Worm (Caenorhabditis elegans) whole organism, mixed stage, embryonic: ENCODE results near the gene C50C3.19.

Experiments
- ces-1 ChIP-seq: fragments of 150-350 bp; optimal IDR thresholded peaks from 2 replicates; lab custom pipeline; 2014; ENCODE audit warnings: missing biosample characterization, missing genetic modification reagents, missing genetic modification characterization
- drap-1 ChIP-seq: fragments of 200-800 bp; sonication (Bioruptor generic); optimal IDR thresholded peaks from 3 replicates; lab custom pipeline; 2018; ENCODE audit warnings: mild to moderate bottlenecking, missing genetic modification characterization, missing compliant biosample characterization
- hlh-1 ChIP-seq: fragments of 150-350 bp; optimal IDR thresholded peaks from 2 replicates; lab custom pipeline; 2014; ENCODE audit warnings: missing biosample characterization, missing genetic modification reagents, missing genetic modification characterization
- lin-13 ChIP-seq: fragments of 150-350 bp; optimal IDR thresholded peaks from 2 replicates; lab custom pipeline; 2014; ENCODE audit warnings: missing biosample characterization, missing genetic modification characterization
- mep-1 ChIP-seq: fragments of 150-350 bp; optimal IDR thresholded peaks from 2 replicates; lab custom pipeline; 2017; ENCODE audit warnings: missing biosample characterization, missing genetic modification reagents, missing genetic modification characterization, inconsistent platforms
- nhr-28 ChIP-seq: fragments of 150-350 bp; optimal IDR thresholded peaks from 2 replicates; lab custom pipeline; 2014; ENCODE audit warnings: missing biosample characterization, missing genetic modification characterization
- pha-4 ChIP-seq: fragments of 150-350 bp; optimal IDR thresholded peaks from 2 replicates; lab custom pipeline; 2018; ENCODE audit warnings: missing biosample characterization, missing genetic modification reagents, missing genetic modification characterization
- unc-39 ChIP-seq: fragments of 150-350 bp; optimal IDR thresholded peaks from 2 replicates; lab custom pipeline; 2014; ENCODE audit warnings: missing biosample characterization, missing genetic modification characterization

- TF ChIP-seq ces-1 (GFP tag; lab: Kevin White, UChicago) (no peak), lin-13 (tag; lab: Kevin White, UChicago) (no peak), hlh-1 (tag; lab: Kevin White, UChicago) (no peak), nhr-28 (tag; lab: Kevin White, UChicago) (no peak), mep-1 (no peak), unc-39 (tag; lab: Kevin White, UChicago) (no peak), drap-1 (no peak), pha-4 (tag; lab: Kevin White, UChicago) (no peak)
These were observed 42.0 kb downstream of the C50C3.19 start, which contains the start of gene henn-1 for ce11 chrIII:8232634-8233033.
